Worm (Caenorhabditis elegans) whole organism, mixed stage, embryonic: ENCODE results near the gene nspb-7.

Source experiments
- ceh-39 ChIP-seq: fragments of 150-350 bp; optimal IDR thresholded peaks from 2 replicates; lab custom pipeline; 2014; ENCODE audit warnings: missing biosample characterization, missing genetic modification characterization
- ces-1 ChIP-seq: fragments of 150-350 bp; optimal IDR thresholded peaks from 2 replicates; lab custom pipeline; 2014; ENCODE audit warnings: missing biosample characterization, missing genetic modification reagents, missing genetic modification characterization
- elt-1 ChIP-seq: sonication (generic microtip); optimal IDR thresholded peaks from 2 replicates; lab custom pipeline; 2017; ENCODE audit warnings: missing genetic modification characterization, mild to moderate bottlenecking, missing compliant biosample characterization, antibody characterized with exemption, moderate library complexity, borderline replicate concordance; ENCODE audit not compliant: insufficient read depth
- elt-3 ChIP-seq: fragments of 150-350 bp; optimal IDR thresholded peaks from 2 replicates; lab custom pipeline; 2014; ENCODE audit warnings: missing biosample characterization, missing genetic modification characterization
- hlh-1 ChIP-seq: fragments of 150-350 bp; optimal IDR thresholded peaks from 2 replicates; lab custom pipeline; 2014; ENCODE audit warnings: missing biosample characterization, missing genetic modification reagents, missing genetic modification characterization
- mep-1 ChIP-seq: fragments of 150-350 bp; optimal IDR thresholded peaks from 2 replicates; lab custom pipeline; 2017; ENCODE audit warnings: missing biosample characterization, missing genetic modification reagents, missing genetic modification characterization, inconsistent platforms
- nhr-237 ChIP-seq: fragments of 150-350 bp; optimal IDR thresholded peaks from 2 replicates; lab custom pipeline; 2014; ENCODE audit warnings: missing biosample characterization, missing genetic modification characterization
- nhr-28 ChIP-seq: fragments of 150-350 bp; optimal IDR thresholded peaks from 2 replicates; lab custom pipeline; 2014; ENCODE audit warnings: missing biosample characterization, missing genetic modification characterization
- nhr-76 ChIP-seq: sonication (generic microtip); optimal IDR thresholded peaks from 2 replicates; lab custom pipeline; 2017; ENCODE audit warnings: missing biosample characterization, missing genetic modification characterization
- pha-4 ChIP-seq: fragments of 150-350 bp; optimal IDR thresholded peaks from 2 replicates; lab custom pipeline; 2018; ENCODE audit warnings: missing biosample characterization, missing genetic modification reagents, missing genetic modification characterization
- sem-2 ChIP-seq: fragments of 200-800 bp; sonication (Bioruptor generic); optimal IDR thresholded peaks from 2 replicates; lab custom pipeline; 2018; ENCODE audit warnings: mild to moderate bottlenecking, missing genetic modification characterization, missing compliant biosample characterization
- snpc-4 ChIP-seq: fragments of 150-350 bp; optimal IDR thresholded peaks from 2 replicates; lab custom pipeline; 2014; ENCODE audit warnings: missing biosample characterization, missing genetic modification characterization
- unc-62 ChIP-seq: fragments of 150-350 bp; optimal IDR thresholded peaks from 2 replicates; lab custom pipeline; 2014; ENCODE audit warnings: missing biosample characterization, missing genetic modification reagents, missing genetic modification characterization
- ztf-11 ChIP-seq: fragments of 150-350 bp; optimal IDR thresholded peaks from 2 replicates; lab custom pipeline; 2014; ENCODE audit warnings: missing biosample characterization, missing genetic modification characterization

- TF ChIP-seq nhr-237 (tag; lab: Kevin White, UChicago) (no peak), pha-4 (tag; lab: Kevin White, UChicago) (no peak), ceh-39 (tag; lab: Kevin White, UChicago) (no peak), elt-1 (tag; lab: Kevin White, UChicago) (no peak), nhr-76 (tag; lab: Kevin White, UChicago) (no peak), snpc-4 (tag; lab: Kevin White, UChicago) (no peak), unc-62 (no peak), elt-3 (tag; lab: Kevin White, UChicago) (no peak), ces-1 (no peak), nhr-28 (no peak), hlh-1 (tag; lab: Kevin White, UChicago) (no peak), ztf-11 (tag; lab: Kevin White, UChicago) (no peak), mep-1 (tag; lab: Kevin White, UChicago) (no peak), sem-2 (no peak)
These were observed 26.1 kb downstream of the nspb-7 start for ce11 chrII:14604261-14604660.
